Fruit fly (Drosophila melanogaster) whole organism: Measurements from ENCODE around the gene Idi.

Experiments used
- CG8478 ChIP-seq: fragments of >200 bp; optimal IDR thresholded peaks from 2 replicates; lab custom pipeline; 2018; ENCODE audit warnings: inconsistent platforms
- Dll ChIP-seq: fragments of >200 bp; optimal IDR thresholded peaks from 2 replicates; lab custom pipeline; 2017
- EcR ChIP-seq, 2 experiments: fragments of >200 bp; optimal IDR thresholded peaks; 2 replicates each; lab custom pipeline; 2017; ENCODE audit warnings: missing biosample characterization in 2 of 2, missing genetic modification characterization in 2 of 2, missing genetic modification reagents in 2 of 2
- pan ChIP-seq: fragments of >200 bp; optimal IDR thresholded peaks from 2 replicates; lab custom pipeline; 2017
- psq ChIP-seq: fragments of >200 bp; optimal IDR thresholded peaks from 2 replicates; lab custom pipeline; 2017
- usp ChIP-seq: fragments of >200 bp; optimal IDR thresholded peaks from 2 replicates; lab custom pipeline; 2017; ENCODE audit warnings: missing biosample characterization, missing genetic modification characterization, mixed read lengths

DNA sequence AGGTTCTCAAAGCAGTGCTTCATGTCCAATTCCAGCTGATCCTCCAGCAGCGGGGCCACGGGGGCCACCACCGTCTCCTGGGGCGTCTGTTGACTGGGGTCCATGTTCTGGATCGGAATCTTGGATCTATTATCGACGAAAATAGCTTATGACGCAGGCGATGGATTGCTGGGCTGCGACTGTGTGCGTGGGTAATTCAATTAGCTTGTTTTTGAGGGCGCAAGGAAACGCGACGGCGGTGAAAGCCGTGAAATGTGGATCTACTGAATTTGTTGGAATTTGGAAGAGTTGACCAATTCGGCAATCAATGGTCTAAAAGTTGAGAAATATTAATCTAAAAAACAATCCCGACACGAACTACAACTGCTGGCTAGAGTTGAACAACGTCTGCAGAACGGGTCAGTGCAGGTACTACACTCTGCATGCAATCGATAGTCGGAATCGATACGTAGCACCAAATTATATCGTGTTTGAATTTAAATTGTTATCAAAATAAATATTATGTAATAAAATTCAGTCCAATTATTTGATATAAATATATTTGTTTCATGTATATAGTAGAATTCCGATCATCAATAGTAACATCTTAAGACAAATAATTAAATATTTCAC, 3.6 kb downstream of the Idi start, which contains the start of gene CG3308:
- no peak for TF ChIP-seq pan (lab: Kevin White, UChicago)
- no peak for TF ChIP-seq psq (lab: Kevin White, UChicago)
- no peak for TF ChIP-seq usp (GFP tag; lab: Kevin White, UChicago)
- TF ChIP-seq CG8478 = no peak
- no peak for TF ChIP-seq EcR (GFP tag; optimal IDR thresholded peaks at IDR 0.05; lab: Kevin White, UChicago)
- TF ChIP-seq Dll (lab: Kevin White, UChicago) = no peak
